Fruit fly (Drosophila melanogaster): ENCODE data around the gene Mst87F.

The Mst87F gene

dm6 chr3R:13782035-13782434 is 45.8 kb downstream of the Mst87F start, which contains the start of gene Dip-B:
Gene Dip-B, plus strand, starts transcription at chr3R:13782288.
- no peak for TF ChIP-seq Vsx2 (GFP tag; optimal IDR thresholded peaks at IDR 0.05; ENCODE audit: partially characterized antibody)
- TF ChIP-seq Myc (optimal IDR thresholded peaks at IDR 0.05), result peak; percentile 51
- TF ChIP-seq pan (optimal IDR thresholded peaks at IDR 0.05), result peak; percentile 33

- TF ChIP-seq CG32264 (GFP tag; optimal IDR thresholded peaks at IDR 0.05) (no peak), foxo (GFP tag; optimal IDR thresholded peaks at IDR 0.05) (no peak), Myc (optimal IDR thresholded peaks at IDR 0.05) (peak; percentile 17)
Measured at dm6 chr3R:13780769-13781168, 47.0 kb downstream of the Mst87F start, which contains the start of gene CG9286. Gene CG9286, plus strand, starts transcription at chr3R:13780964.

- peak in 1 of 2 experiments; percentile 67 for TF ChIP-seq foxo (GFP tag; optimal IDR thresholded peaks at IDR 0.05)
- peak; percentile 11 for TF ChIP-seq psq (GFP tag; optimal IDR thresholded peaks at IDR 0.05)
- peak; percentile 49 for TF ChIP-seq woc (GFP tag; optimal IDR thresholded peaks at IDR 0.05)
- TF ChIP-seq N (GFP tag; optimal IDR thresholded peaks at IDR 0.05), result no peak
- TF ChIP-seq rgr (GFP tag; optimal IDR thresholded peaks at IDR 0.05), result peak; percentile 31
- TF ChIP-seq sage (GFP tag; optimal IDR thresholded peaks at IDR 0.05), result peak; percentile 25
- TF ChIP-seq Hnf4 (GFP tag; optimal IDR thresholded peaks at IDR 0.05), result peak; percentile 54
- peak; percentile 58 for TF ChIP-seq fru (GFP tag; optimal IDR thresholded peaks at IDR 0.05)
- peak; percentile 13 for TF ChIP-seq HLH106 (tag; optimal IDR thresholded peaks at IDR 0.05)
- TF ChIP-seq dl (GFP tag; optimal IDR thresholded peaks at IDR 0.05; ENCODE audit: insufficient read depth in 1 of 2, partially characterized antibody in 2 of 2), result no peak
- no peak for TF ChIP-seq dsf (GFP tag; optimal IDR thresholded peaks at IDR 0.05; ENCODE audit: borderline replicate concordance)
Measured at dm6 chr3R:13779241-13779683, 48.5 kb downstream of the Mst87F start, which contains the start of the genes CG42375 and CG9288. Gene CG42375, plus strand, starts transcription at chr3R:13779624. Gene CG9288, plus strand, starts transcription at chr3R:13779624.
